Fruit fly (Drosophila melanogaster): ENCODE measurements around the gene Sf3a1.
A peak's percentile ranks its signal among the peaks of the same experiment; 100 is the strongest.

Gene Sf3a1

DNA sequence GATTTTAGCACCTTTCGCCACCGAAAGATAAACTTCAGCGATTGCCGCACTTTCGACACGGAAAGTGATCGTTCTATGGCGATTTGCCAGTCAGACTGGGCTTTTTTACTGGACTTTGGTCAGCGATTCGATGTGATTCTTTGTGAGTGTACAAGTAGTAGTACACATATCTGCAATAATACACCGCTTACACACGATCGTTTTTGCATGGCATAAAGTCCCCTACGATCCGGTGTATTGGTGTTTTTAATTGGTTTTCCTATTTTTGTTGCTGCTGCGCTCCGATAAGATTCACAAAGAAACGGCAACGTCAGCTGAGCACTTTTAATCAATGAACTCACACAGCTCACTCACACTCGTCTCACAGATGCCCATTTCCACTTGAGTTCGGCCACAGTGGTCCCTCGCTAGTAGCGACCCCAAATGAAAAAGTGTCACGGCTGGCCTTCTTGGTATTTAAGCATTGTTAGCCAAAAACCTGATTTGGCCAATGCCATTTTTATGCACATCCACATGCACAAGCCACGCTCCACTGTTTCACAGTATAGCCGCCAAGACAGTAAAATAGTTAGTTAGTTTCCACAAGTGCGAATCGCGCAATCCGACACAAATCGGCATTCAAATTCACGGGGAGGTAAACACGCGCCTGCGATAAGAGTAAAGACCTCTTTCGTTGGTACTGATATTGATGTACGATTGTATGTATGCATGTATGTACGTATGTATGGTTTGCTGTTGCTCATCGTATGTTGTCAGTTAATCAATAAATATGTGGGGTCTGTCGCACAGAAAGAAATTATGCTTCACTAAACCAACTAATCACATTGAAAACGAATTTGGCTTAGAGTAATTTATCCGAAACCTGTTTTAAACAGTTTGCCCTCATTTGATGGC, 15.7 kb downstream of the Sf3a1 start (continued):
- TF ChIP-seq gt (GFP tag; IDR thresholded peaks at IDR 0.05), result peak; percentile 81
- peak; percentile 93 for TF ChIP-seq CrebB (tag; optimal IDR thresholded peaks at IDR 0.05)
- peak; percentile 93 for TF ChIP-seq CG9876 (GFP tag; optimal IDR thresholded peaks at IDR 0.05)
- TF ChIP-seq fru (optimal IDR thresholded peaks at IDR 0.05), result no peak
- peak; percentile 91 for TF ChIP-seq tx (GFP tag; optimal IDR thresholded peaks at IDR 0.05)
- peak; percentile 51 for TF ChIP-seq CG4707 (GFP tag; optimal IDR thresholded peaks at IDR 0.05)
- TF ChIP-seq schlank (tag; optimal IDR thresholded peaks at IDR 0.05), result peak; percentile 97
- peak; percentile 99 for TF ChIP-seq CG2120 (GFP tag; optimal IDR thresholded peaks at IDR 0.05)
- TF ChIP-seq en (GFP tag; optimal IDR thresholded peaks at IDR 0.05), result peak; percentile 81
- peak; percentile 91 for TF ChIP-seq ab (GFP tag; optimal IDR thresholded peaks at IDR 0.05)
- peak; percentile 79 for TF ChIP-seq CG9437 (GFP tag; optimal IDR thresholded peaks at IDR 0.05)
- TF ChIP-seq Xrp1 (GFP tag; IDR thresholded peaks at IDR 0.05), result peak; percentile 90
- no peak for TF ChIP-seq mld (GFP tag; IDR thresholded peaks at IDR 0.05; ENCODE audit: partially characterized antibody)
- peak; percentile 98 for TF ChIP-seq CG3847 (GFP tag; IDR thresholded peaks at IDR 0.05)
- peak; percentile 83 for TF ChIP-seq p53 (GFP tag; optimal IDR thresholded peaks at IDR 0.05)
- peak; percentile 84 for TF ChIP-seq nmo (GFP tag; optimal IDR thresholded peaks at IDR 0.05)
- no peak for TF ChIP-seq cad (GFP tag; optimal IDR thresholded peaks at IDR 0.05)
- no peak for TF ChIP-seq pan (optimal IDR thresholded peaks at IDR 0.05)
- TF ChIP-seq pan (GFP tag; optimal IDR thresholded peaks at IDR 0.05 in 1 of 2, IDR thresholded peaks at IDR 0.05 in 1 of 2), result peak in 1 of 2 experiments; percentile 96
- TF ChIP-seq CG17361 (GFP tag; IDR thresholded peaks at IDR 0.05), result peak; percentile 63; the same call in 2 of the 3 replicates
- TF ChIP-seq CG3995 (GFP tag; optimal IDR thresholded peaks at IDR 0.05), result peak; percentile 82
- peak; percentile 48 for TF ChIP-seq CG10431 (GFP tag; optimal IDR thresholded peaks at IDR 0.05)
- no peak for TF ChIP-seq usp (GFP tag; optimal IDR thresholded peaks at IDR 0.05)
- peak; percentile 55; the same call in 2 of the 3 replicates for TF ChIP-seq vnd (GFP tag; IDR thresholded peaks at IDR 0.05; ENCODE audit: partially characterized antibody)
- peak; percentile 86 for TF ChIP-seq CG1233 (GFP tag; optimal IDR thresholded peaks at IDR 0.05)
- TF ChIP-seq dysf (GFP tag; IDR thresholded peaks at IDR 0.05), result peak; percentile 97
- peak; percentile 92 for TF ChIP-seq NfI (GFP tag; optimal IDR thresholded peaks at IDR 0.05)
- TF ChIP-seq CG3838 (GFP tag; optimal IDR thresholded peaks at IDR 0.05), result peak; percentile 86
- peak; percentile 92 for TF ChIP-seq vfl (GFP tag; optimal IDR thresholded peaks at IDR 0.05)
- TF ChIP-seq CG10565 (GFP tag; optimal IDR thresholded peaks at IDR 0.05), result no peak
- TF ChIP-seq CG8388 (GFP tag; optimal IDR thresholded peaks at IDR 0.05), result peak; percentile 63
- peak; percentile 11 for TF ChIP-seq gfzf (GFP tag; optimal IDR thresholded peaks at IDR 0.05)
- peak; percentile 98 for TF ChIP-seq CG32532 (GFP tag; IDR thresholded peaks at IDR 0.05)
- no peak for TF ChIP-seq Dll (GFP tag; IDR thresholded peaks at IDR 0.05; ENCODE audit: partially characterized antibody)
- peak; percentile 96 for TF ChIP-seq CG6175 (GFP tag; IDR thresholded peaks at IDR 0.05)
- TF ChIP-seq CG16813 (GFP tag; IDR thresholded peaks at IDR 0.05; ENCODE audit: partially characterized antibody), result no peak
- peak; percentile 76 for TF ChIP-seq grn (GFP tag; optimal IDR thresholded peaks at IDR 0.05)
- peak; percentile 67 for TF ChIP-seq crol (GFP tag; IDR thresholded peaks at IDR 0.05)
- TF ChIP-seq HLH4C (GFP tag; IDR thresholded peaks at IDR 0.05; ENCODE audit: partially characterized antibody), result no peak
- TF ChIP-seq CG3726 (GFP tag; IDR thresholded peaks at IDR 0.05), result peak; percentile 86
- TF ChIP-seq twi (tag; optimal IDR thresholded peaks at IDR 0.05), result peak; percentile 59
- peak; percentile 100 for TF ChIP-seq Med (GFP tag)
- TF ChIP-seq CG12659 (GFP tag; optimal IDR thresholded peaks at IDR 0.05), result peak; percentile 94
- peak; percentile 98 for TF ChIP-seq rib (GFP tag; IDR thresholded peaks at IDR 0.05)
- TF ChIP-seq GATAe (GFP tag; conservative IDR thresholded peaks at IDR 0.05), result peak; percentile 95
- TF ChIP-seq hth (optimal IDR thresholded peaks at IDR 0.05), result no peak
- peak; percentile 93 for TF ChIP-seq ranshi (GFP tag; IDR thresholded peaks at IDR 0.05)
- peak; percentile 83 for TF ChIP-seq CG17359 (tag; optimal IDR thresholded peaks at IDR 0.05)
- peak; percentile 42 for TF ChIP-seq CG15601 (tag; optimal IDR thresholded peaks at IDR 0.05)
- peak; percentile 95 for TF ChIP-seq Meics (GFP tag; optimal IDR thresholded peaks at IDR 0.05)
